Fruit fly (Drosophila melanogaster) Kc167 (cell line): ENCODE data around the gene Phlpp.

Experiments
- Sin3A ChIP-seq: fragments of >200 bp; optimal IDR thresholded peaks from 2 replicates; lab custom pipeline; 2018; ENCODE audit warnings: missing external identifiers
- h ChIP-seq: fragments of >200 bp; optimal IDR thresholded peaks from 3 replicates; lab custom pipeline; 2018; ENCODE audit warnings: missing external identifiers
- psq ChIP-seq: fragments of >200 bp; optimal IDR thresholded peaks from 2 replicates; lab custom pipeline; 2017; ENCODE audit warnings: missing external identifiers
- ttk ChIP-seq: sonication (Bioruptor generic); optimal IDR thresholded peaks from 2 replicates; lab custom pipeline; 2017; ENCODE audit warnings: missing external identifiers

DNA sequence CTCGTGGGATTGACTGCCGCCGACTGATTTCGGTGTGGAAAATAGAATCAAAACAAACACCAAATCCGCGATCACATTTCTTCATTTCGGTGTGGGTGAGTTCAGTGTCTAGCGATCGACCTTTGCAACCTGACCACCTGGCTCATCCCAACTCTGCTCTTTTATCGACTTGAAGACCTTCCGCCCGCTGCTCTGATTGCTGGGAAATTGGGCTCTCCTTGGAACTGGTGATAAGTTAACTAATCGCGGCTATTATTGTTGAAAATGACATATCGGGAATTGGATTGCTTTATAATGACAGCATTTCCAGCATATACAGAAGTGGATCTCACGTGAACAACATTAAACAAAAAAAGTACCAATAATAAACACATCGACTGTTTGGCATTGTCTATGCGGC lies 38.4 kb downstream of the Phlpp start:
- TF ChIP-seq ttk (lab: Kevin White, UChicago), result no peak
- TF ChIP-seq h, result no peak
- TF ChIP-seq Sin3A (lab: Kevin White, UChicago), result no peak
- TF ChIP-seq psq (lab: Kevin White, UChicago), result no peak
